Worm (Caenorhabditis elegans) whole organism, early embryonic: ENCODE data around the gene fipr-16.

ENCODE experiments used
- B0310.2 ChIP-seq: sonication (generic microtip); optimal IDR thresholded peaks from 2 replicates; lab custom pipeline; 2016; ENCODE audit warnings: mild to moderate bottlenecking, missing genetic modification characterization, missing compliant biosample characterization
- F13C5.2 ChIP-seq: sonication (generic microtip); optimal IDR thresholded peaks from 2 replicates; lab custom pipeline; 2017; ENCODE audit warnings: mild to moderate bottlenecking, missing genetic modification characterization, inconsistent platforms, missing compliant biosample characterization
- aly-1 ChIP-seq: sonication (generic microtip); optimal IDR thresholded peaks from 2 replicates; lab custom pipeline; 2016; ENCODE audit warnings: missing genetic modification characterization, missing compliant biosample characterization
- ama-1 ChIP-seq: fragments of 150-350 bp; optimal IDR thresholded peaks from 2 replicates; lab custom pipeline; 2014
- ceh-13 ChIP-seq: fragments of 200-800 bp; sonication (Bioruptor generic); optimal IDR thresholded peaks from 2 replicates; lab custom pipeline; 2018; ENCODE audit warnings: mild to moderate bottlenecking, missing genetic modification characterization, missing compliant biosample characterization
- ceh-36 ChIP-seq: sonication (generic microtip); optimal IDR thresholded peaks from 2 replicates; lab custom pipeline; 2016; ENCODE audit warnings: missing genetic modification characterization, inconsistent platforms, missing compliant biosample characterization
- ets-7 ChIP-seq: sonication (generic microtip); optimal IDR thresholded peaks from 2 replicates; lab custom pipeline; 2016; ENCODE audit warnings: missing genotype, missing genetic modification characterization, missing compliant biosample characterization
- flt-1 ChIP-seq: fragments of 200-800 bp; sonication (Bioruptor generic); IDR thresholded peaks from 2 replicates; pipeline ENCODE4 v1.3.6; 2022; ENCODE audit warnings: missing genetic modification characterization, missing compliant biosample characterization
- hmbx-1 ChIP-seq: sonication (generic microtip); optimal IDR thresholded peaks from 2 replicates; lab custom pipeline; 2016; ENCODE audit warnings: mild to moderate bottlenecking, missing genetic modification characterization, missing compliant biosample characterization
- hmg-4 ChIP-seq: fragments of 200-800 bp; sonication (Bioruptor generic); optimal IDR thresholded peaks from 2 replicates; lab custom pipeline; 2018; ENCODE audit warnings: mild to moderate bottlenecking, missing genetic modification characterization, missing compliant biosample characterization
- hnd-1 ChIP-seq: sonication (generic microtip); optimal IDR thresholded peaks from 2 replicates; lab custom pipeline; 2016; ENCODE audit warnings: missing genetic modification characterization, missing compliant biosample characterization
- pes-1 ChIP-seq: fragments of 200-800 bp; sonication (Bioruptor generic); IDR thresholded peaks from 2 replicates; pipeline ENCODE4 v1.3.6; 2022; ENCODE audit warnings: missing genetic modification reagents, missing genetic modification characterization, missing compliant biosample characterization
- scrt-1 ChIP-seq: fragments of 200-800 bp; sonication (Bioruptor generic); IDR thresholded peaks from 2 replicates; pipeline ENCODE4 v1.3.6; 2022; ENCODE audit warnings: missing genetic modification characterization, missing compliant biosample characterization
- sea-1 ChIP-seq: fragments of 200-800 bp; sonication (Bioruptor generic); conservative IDR thresholded peaks from 2 replicates; pipeline ENCODE4 v1.3.6; 2022; ENCODE audit warnings: missing genetic modification characterization, missing compliant biosample characterization
- tbx-11 ChIP-seq: fragments of 200-800 bp; sonication (Bioruptor generic); IDR thresholded peaks from 2 replicates; pipeline ENCODE4 v1.3.6; 2022; ENCODE audit warnings: missing genetic modification characterization, missing compliant biosample characterization
- tbx-37 ChIP-seq: fragments of 200-800 bp; sonication (Bioruptor generic); conservative IDR thresholded peaks from 2 replicates; pipeline ENCODE4 v1.3.6; 2022; ENCODE audit warnings: missing genetic modification reagents, missing genetic modification characterization, missing compliant biosample characterization
- tra-4 ChIP-seq: sonication (generic microtip); optimal IDR thresholded peaks from 2 replicates; lab custom pipeline; 2017; ENCODE audit warnings: missing genetic modification characterization, missing compliant biosample characterization

The fipr-16 gene

ce11 chrIII:8621002-8621401, 30.2 kb upstream of the fipr-16 start:
- no peak for TF ChIP-seq scrt-1 (GFP tag; lab: Robert Waterston, UW)
- TF ChIP-seq ceh-36 (tag; lab: Kevin White, UChicago): no peak
- TF ChIP-seq tra-4 (tag; lab: Kevin White, UChicago): no peak
- TF ChIP-seq ceh-13 (GFP tag; lab: Kevin White, UChicago): no peak
- TF ChIP-seq tbx-37 (GFP tag; lab: Robert Waterston, UW): no peak
- TF ChIP-seq ets-7 (tag; lab: Kevin White, UChicago): no peak
- no peak for TF ChIP-seq F13C5.2 (tag; lab: Kevin White, UChicago)
- no peak for TF ChIP-seq hnd-1
- TF ChIP-seq aly-1: no peak
- no peak for TF ChIP-seq hmbx-1 (tag; lab: Kevin White, UChicago)
- no peak for TF ChIP-seq sea-1 (GFP tag; lab: Robert Waterston, UW)
- no peak for TF ChIP-seq pes-1 (GFP tag; lab: Robert Waterston, UW)
- TF ChIP-seq ama-1: no peak

- TF ChIP-seq ets-7 (tag; lab: Kevin White, UChicago): no peak
- TF ChIP-seq B0310.2 (tag; lab: Kevin White, UChicago): no peak
- TF ChIP-seq aly-1: no peak
- TF ChIP-seq sea-1 (GFP tag; lab: Robert Waterston, UW): no peak
- TF ChIP-seq scrt-1 (GFP tag; lab: Robert Waterston, UW): no peak
- TF ChIP-seq ceh-36 (tag; lab: Kevin White, UChicago): no peak
- no peak for TF ChIP-seq tra-4 (tag; lab: Kevin White, UChicago)
- no peak for TF ChIP-seq hmg-4 (GFP tag; lab: Kevin White, UChicago)
- TF ChIP-seq ceh-13 (GFP tag; lab: Kevin White, UChicago): no peak
- no peak for TF ChIP-seq flt-1 (GFP tag; lab: Robert Waterston, UW)
- TF ChIP-seq hmbx-1 (tag; lab: Kevin White, UChicago): no peak
These were observed 29.5 kb upstream of the fipr-16 start for ce11 chrIII:8620259-8620658.

- TF ChIP-seq sea-1 (GFP tag; lab: Robert Waterston, UW) (no peak), tbx-11 (GFP tag; lab: Robert Waterston, UW) (no peak), pes-1 (GFP tag; lab: Robert Waterston, UW) (no peak), F13C5.2 (tag; lab: Kevin White, UChicago) (no peak), aly-1 (no peak), hmg-4 (GFP tag; lab: Kevin White, UChicago) (no peak), hnd-1 (no peak), ceh-36 (tag; lab: Kevin White, UChicago) (no peak), tbx-37 (GFP tag; lab: Robert Waterston, UW) (no peak), B0310.2 (tag; lab: Kevin White, UChicago) (no peak), flt-1 (GFP tag; lab: Robert Waterston, UW) (no peak), scrt-1 (GFP tag; lab: Robert Waterston, UW) (no peak), hmbx-1 (tag; lab: Kevin White, UChicago) (no peak), ceh-13 (GFP tag; lab: Kevin White, UChicago) (no peak)
These were observed 27.7 kb upstream of the fipr-16 start, which contains the start of gene C13G5.2 for ce11 chrIII:8618412-8618960. Gene C13G5.2, minus strand, starts transcription at chrIII:8618462.

- TF ChIP-seq aly-1 (no peak), F13C5.2 (tag; lab: Kevin White, UChicago) (no peak), B0310.2 (tag; lab: Kevin White, UChicago) (no peak), ets-7 (tag; lab: Kevin White, UChicago) (no peak), ceh-13 (GFP tag; lab: Kevin White, UChicago) (no peak), scrt-1 (GFP tag; lab: Robert Waterston, UW) (no peak), flt-1 (GFP tag; lab: Robert Waterston, UW) (no peak)
These were observed 25.8 kb upstream of the fipr-16 start, which contains the start of gene C06E1.11 for ce11 chrIII:8616587-8616986. Gene C06E1.11, minus strand, starts transcription at chrIII:8616687.

ce11 chrIII:8614490-8614889, 23.7 kb upstream of the fipr-16 start, which contains the start of gene rha-2:
Gene rha-2, minus strand, starts transcription at chrIII:8614569.
- no peak for TF ChIP-seq ama-1
- no peak for TF ChIP-seq pes-1 (GFP tag; lab: Robert Waterston, UW)
- TF ChIP-seq ceh-13 (GFP tag; lab: Kevin White, UChicago): no peak
- TF ChIP-seq scrt-1 (GFP tag; lab: Robert Waterston, UW): no peak
- TF ChIP-seq flt-1 (GFP tag; lab: Robert Waterston, UW): no peak
- no peak for TF ChIP-seq hnd-1
- no peak for TF ChIP-seq aly-1
- TF ChIP-seq tra-4 (tag; lab: Kevin White, UChicago): no peak
- TF ChIP-seq hmbx-1 (tag; lab: Kevin White, UChicago): no peak
- no peak for TF ChIP-seq ceh-36 (tag; lab: Kevin White, UChicago)
- TF ChIP-seq ets-7 (tag; lab: Kevin White, UChicago): no peak
- TF ChIP-seq tbx-37 (GFP tag; lab: Robert Waterston, UW): no peak
- TF ChIP-seq F13C5.2 (tag; lab: Kevin White, UChicago): no peak
- no peak for TF ChIP-seq B0310.2 (tag; lab: Kevin White, UChicago)

ce11 chrIII:8613573-8613972, 22.8 kb upstream of the fipr-16 start:
- no peak for TF ChIP-seq tra-4 (tag; lab: Kevin White, UChicago)
- no peak for TF ChIP-seq sea-1 (GFP tag; lab: Robert Waterston, UW)
- TF ChIP-seq flt-1 (GFP tag; lab: Robert Waterston, UW): no peak
- no peak for TF ChIP-seq tbx-11 (GFP tag; lab: Robert Waterston, UW)
- TF ChIP-seq hmg-4 (GFP tag; lab: Kevin White, UChicago): no peak

- TF ChIP-seq F13C5.2 (tag; lab: Kevin White, UChicago) (no peak), ceh-36 (tag; lab: Kevin White, UChicago) (no peak), hmbx-1 (tag; lab: Kevin White, UChicago) (no peak), pes-1 (GFP tag; lab: Robert Waterston, UW) (no peak), ceh-13 (GFP tag; lab: Kevin White, UChicago) (no peak), scrt-1 (GFP tag; lab: Robert Waterston, UW) (no peak), tra-4 (tag; lab: Kevin White, UChicago) (no peak), ets-7 (tag; lab: Kevin White, UChicago) (no peak)
These were observed 20.5 kb upstream of the fipr-16 start for ce11 chrIII:8611282-8611681.
